Fruit fly (Drosophila melanogaster): ENCODE data around the gene P5CDh2.

The P5CDh2 gene

DNA sequence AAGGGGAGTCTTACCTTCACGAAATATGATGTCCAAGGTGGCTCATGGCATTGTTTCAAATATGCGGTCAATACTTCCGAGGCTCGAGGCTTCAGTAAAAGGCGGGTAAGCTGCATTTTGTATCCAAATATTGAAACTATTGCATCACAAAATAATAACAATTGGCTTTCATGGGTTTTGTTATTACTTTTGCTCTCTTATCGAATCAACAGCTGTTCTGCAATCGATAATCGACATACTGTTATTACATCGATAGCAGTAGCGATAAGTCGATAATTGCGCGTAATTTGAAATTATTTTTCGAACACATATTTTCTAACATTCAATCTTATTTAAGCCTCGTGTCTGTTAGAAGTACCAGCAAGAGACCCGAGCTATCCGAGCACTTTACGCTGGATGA, 737 bp downstream of the P5CDh2 start, which contains the start of gene CG34148:
Gene CG34148, minus strand, starts transcription at position 214 of the 400 bp plus-strand sequence.
- no peak for TF ChIP-seq Pif1A (GFP tag; optimal IDR thresholded peaks at IDR 0.05)
- TF ChIP-seq CG17806 (tag; optimal IDR thresholded peaks at IDR 0.05) = no peak

DNA sequence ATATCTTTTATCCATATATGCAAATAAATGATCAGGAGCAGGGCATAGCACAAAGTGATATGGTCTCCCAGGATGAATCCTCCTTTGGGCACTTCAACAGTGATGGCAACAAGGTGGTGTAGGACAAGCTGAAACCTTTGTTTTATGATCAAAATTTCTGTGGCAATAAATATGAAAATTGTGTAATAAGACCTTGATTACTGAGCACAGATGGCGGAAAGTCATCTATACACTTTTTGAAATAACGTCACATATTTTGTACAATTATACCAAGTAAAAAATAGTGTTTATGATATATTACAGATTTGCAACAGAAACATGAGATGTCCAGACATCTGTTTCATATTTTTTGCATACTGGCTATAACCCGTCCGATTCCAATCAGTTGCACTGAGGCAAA, 2.8 kb downstream of the P5CDh2 start, which contains the start of gene CG31465:
Gene CG31465, plus strand, starts transcription at position 301 of the 400 bp plus-strand sequence.
- TF ChIP-seq CG4496 (GFP tag; IDR thresholded peaks at IDR 0.05) (no peak), Ets98B (GFP tag; IDR thresholded peaks at IDR 0.05) (no peak)

DNA sequence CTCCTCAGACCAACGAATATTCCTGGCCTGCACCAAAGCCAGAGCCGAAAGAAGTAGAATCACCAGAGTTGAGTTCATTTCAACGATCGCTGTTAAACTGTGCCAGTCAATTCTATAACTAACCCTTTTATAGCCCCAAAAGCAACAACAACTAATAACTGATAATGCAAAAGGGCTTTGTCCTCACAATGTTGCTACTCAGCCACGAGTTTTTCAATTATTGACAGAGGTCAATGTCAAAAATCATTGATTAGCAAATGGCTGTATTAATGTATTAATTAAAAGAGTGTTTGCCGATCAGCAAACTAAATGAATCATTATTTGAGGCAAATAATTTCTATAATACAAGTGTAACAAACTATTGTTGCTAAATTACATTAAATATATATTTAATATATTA, 6.6 kb downstream of the P5CDh2 start, which contains the start of gene fit:
Gene fit, minus strand, starts transcription at position 101 of the 400 bp plus-strand sequence.
- TF ChIP-seq CG9948 (tag; optimal IDR thresholded peaks at IDR 0.05) = no peak
- no peak for TF ChIP-seq CG17806 (tag; optimal IDR thresholded peaks at IDR 0.05)

- no peak for TF ChIP-seq D1 (tag; optimal IDR thresholded peaks at IDR 0.05)
- no peak for TF ChIP-seq CG8159 (tag; optimal IDR thresholded peaks at IDR 0.05)
- no peak for TF ChIP-seq EcR (GFP tag; optimal IDR thresholded peaks at IDR 0.05)
Observed at dm6 chr3R:21885450-21885849, 7.7 kb downstream of the P5CDh2 start, which contains the start of gene CG17819. CG17819 (minus strand) TSS chr3R:21885550.

- TF ChIP-seq CG10348 (GFP tag; IDR thresholded peaks at IDR 0.05) (no peak), CG13204 (GFP tag; optimal IDR thresholded peaks at IDR 0.05) (peak; percentile 72), CG8301 (tag; optimal IDR thresholded peaks at IDR 0.05) (no peak), Snoo (tag; optimal IDR thresholded peaks at IDR 0.05) (no peak), fd96Ca (GFP tag; IDR thresholded peaks at IDR 0.05) (no peak), CG14655 (GFP tag; optimal IDR thresholded peaks at IDR 0.05) (no peak), Pif1B (GFP tag; optimal IDR thresholded peaks at IDR 0.05) (no peak), CG4496 (GFP tag; IDR thresholded peaks at IDR 0.05) (0 out of 3 replicates have a peak, but pooled peaks have one; percentile 30), CG17806 (tag; optimal IDR thresholded peaks at IDR 0.05) (no peak)
Observed at dm6 chr3R:21886861-21887587, 9.3 kb downstream of the P5CDh2 start, which contains the start of the genes CG6678 and dnd. CG6678 (plus strand) TSS chr3R:21887029. dnd (minus strand) TSS chr3R:21887355.

- no peak for TF ChIP-seq CG34367 (tag; optimal IDR thresholded peaks at IDR 0.05)
- TF ChIP-seq Pif1A (GFP tag; optimal IDR thresholded peaks at IDR 0.05) = no peak
- TF ChIP-seq fd96Ca (GFP tag; IDR thresholded peaks at IDR 0.05) = peak; percentile 17; the same call in 1 of the 3 replicates
- no peak for TF ChIP-seq CG10348 (GFP tag; IDR thresholded peaks at IDR 0.05)
- TF ChIP-seq CG15710 (tag; optimal IDR thresholded peaks at IDR 0.05) = peak; percentile 46
- peak; percentile 61 for TF ChIP-seq CG4496 (GFP tag; IDR thresholded peaks at IDR 0.05)
- no peak for TF ChIP-seq CG13204 (GFP tag; optimal IDR thresholded peaks at IDR 0.05)
- no peak for TF ChIP-seq D1 (tag; optimal IDR thresholded peaks at IDR 0.05)
- TF ChIP-seq gl (tag; optimal IDR thresholded peaks at IDR 0.05) = no peak
- peak; percentile 49 for TF ChIP-seq CG8301 (tag; optimal IDR thresholded peaks at IDR 0.05)
- peak; percentile 13 for TF ChIP-seq CG9948 (tag; optimal IDR thresholded peaks at IDR 0.05)
- peak; percentile 51; the same call in 1 of the 2 replicates for TF ChIP-seq Ets98B (GFP tag; IDR thresholded peaks at IDR 0.05)
- no peak for TF ChIP-seq Snoo (tag; optimal IDR thresholded peaks at IDR 0.05)
- TF ChIP-seq CG32121 (GFP tag; IDR thresholded peaks at IDR 0.05) = 0 out of 2 replicates have a peak, but pooled peaks have one; percentile 28
- TF ChIP-seq EcR (GFP tag; optimal IDR thresholded peaks at IDR 0.05) = no peak
- no peak for TF ChIP-seq rn (GFP tag; IDR thresholded peaks at IDR 0.05)
- no peak for TF ChIP-seq Pif1B (GFP tag; optimal IDR thresholded peaks at IDR 0.05)
- TF ChIP-seq CG8159 (tag; optimal IDR thresholded peaks at IDR 0.05) = peak; percentile 62
- no peak for TF ChIP-seq CG14655 (GFP tag; optimal IDR thresholded peaks at IDR 0.05)
- peak; percentile 44 for TF ChIP-seq CG17806 (tag; optimal IDR thresholded peaks at IDR 0.05)
- no peak for TF ChIP-seq CG12605 (GFP tag; IDR thresholded peaks at IDR 0.05)
Observed at dm6 chr3R:21887588-21888007, 9.9 kb downstream of the P5CDh2 start.

dm6 chr3R:21888696-21889602, 11.2 kb downstream of the P5CDh2 start, which contains the start of gene CG43844:
CG43844 (plus strand) TSS chr3R:21889539.
- TF ChIP-seq Ets98B (GFP tag; IDR thresholded peaks at IDR 0.05) (no peak), CG14655 (GFP tag; optimal IDR thresholded peaks at IDR 0.05) (no peak), Snoo (tag; optimal IDR thresholded peaks at IDR 0.05) (no peak), CG8159 (tag; optimal IDR thresholded peaks at IDR 0.05) (no peak), rn (GFP tag; IDR thresholded peaks at IDR 0.05) (no peak), gl (tag; optimal IDR thresholded peaks at IDR 0.05) (no peak), Pif1A (GFP tag; optimal IDR thresholded peaks at IDR 0.05) (no peak), CG15710 (tag; optimal IDR thresholded peaks at IDR 0.05) (no peak)
